Worm (Caenorhabditis elegans): ENCODE measurements around the gene Y51A2B.16.

Y51A2B.16 gene

DNA sequence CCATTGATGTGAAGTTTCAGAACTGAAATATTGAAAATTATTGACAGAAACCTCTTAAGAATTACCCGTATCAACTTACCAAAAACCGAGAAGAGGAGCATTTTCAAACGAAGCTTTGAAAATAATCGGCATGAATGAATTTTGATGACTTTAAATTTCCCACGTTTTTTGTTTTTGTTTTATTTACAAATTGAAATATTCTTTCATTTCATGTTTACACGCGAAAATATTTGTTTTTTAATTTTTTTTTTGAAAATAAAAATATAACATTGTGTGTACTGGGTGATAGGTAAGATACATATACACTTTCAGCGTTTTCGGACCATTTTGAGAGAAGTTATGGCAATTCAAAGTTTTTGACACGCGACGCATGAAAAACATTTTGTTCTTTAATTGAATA lies 2.1 kb downstream of the Y51A2B.16 start, which contains the start of gene Y51A2B.9:
Gene Y51A2B.9, minus strand, starts transcription at position 101 of the 400 bp plus-strand sequence.
- no peak for TF ChIP-seq unc-62 (GFP tag; optimal IDR thresholded peaks at IDR 0.05)

DNA sequence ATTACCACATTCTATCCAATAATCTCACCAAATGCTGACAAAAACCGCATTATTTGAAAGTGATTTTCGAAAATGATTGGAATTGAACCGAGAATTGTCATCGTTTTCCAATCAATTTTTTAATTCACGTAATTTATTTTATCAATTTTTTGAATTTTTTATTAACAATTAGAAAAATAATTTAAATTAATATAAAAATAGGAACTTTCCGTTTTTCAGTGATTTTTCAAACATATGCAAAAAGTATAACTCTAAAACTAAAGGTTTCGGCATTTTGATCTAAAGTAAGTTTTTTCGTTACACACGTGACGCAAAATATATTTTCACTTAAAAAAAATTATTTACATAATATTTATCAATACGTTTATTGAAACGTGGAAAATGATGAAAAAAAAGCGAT lies 3.5 kb downstream of the Y51A2B.16 start, which contains the start of gene Y51A2B.6:
Gene Y51A2B.6, minus strand, starts transcription at position 101 of the 400 bp plus-strand sequence.
- TF ChIP-seq unc-62 (GFP tag; optimal IDR thresholded peaks at IDR 0.05): no peak

DNA sequence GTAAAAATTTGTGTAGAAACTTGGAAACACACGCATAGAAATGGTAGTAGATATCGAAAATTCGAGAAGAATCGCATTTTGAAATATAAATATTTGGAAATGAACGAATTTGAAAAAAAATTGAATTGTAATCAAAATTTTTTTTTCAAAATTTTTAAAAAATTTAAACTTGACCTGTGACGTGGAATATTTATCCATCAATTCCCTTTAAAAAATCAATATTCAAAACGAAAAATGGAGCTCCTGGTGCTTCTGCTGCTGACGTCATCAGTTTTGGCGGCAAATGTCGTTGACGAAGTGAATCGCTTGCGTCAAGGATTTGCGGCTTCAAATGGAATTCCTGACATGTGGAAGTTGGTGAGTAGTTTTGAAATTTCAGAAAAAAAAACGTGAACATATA lies 8.7 kb downstream of the Y51A2B.16 start, which contains the start of the genes Y51A2B.4 and Y51A2B.5:
Gene Y51A2B.4, minus strand, starts transcription at position 101 of the 400 bp plus-strand sequence.
Gene Y51A2B.5, plus strand, starts transcription at position 232 of the 400 bp plus-strand sequence.
- TF ChIP-seq unc-62 (GFP tag; optimal IDR thresholded peaks at IDR 0.05): no peak

DNA sequence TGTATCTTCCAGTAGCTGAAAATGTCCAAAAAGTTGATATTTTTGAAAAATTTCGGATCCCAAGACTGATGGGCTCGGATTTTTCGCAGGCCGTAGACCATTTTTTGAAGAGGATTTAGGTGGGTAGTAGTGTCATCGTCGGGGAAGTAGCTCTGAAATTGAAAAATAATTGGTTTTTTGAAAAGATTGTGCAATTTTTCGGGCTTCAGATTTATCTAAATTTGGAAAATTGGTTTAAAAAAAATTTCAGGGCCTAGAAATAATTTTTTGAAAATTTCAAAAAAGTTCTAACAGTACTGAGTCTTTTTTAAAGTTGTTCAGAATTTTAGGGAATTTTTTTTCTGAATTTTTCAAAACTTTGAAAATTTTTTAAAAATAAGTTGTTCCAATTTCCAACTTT lies 15.1 kb downstream of the Y51A2B.16 start, which contains the start of gene nhr-288:
Gene nhr-288, minus strand, starts transcription at position 101 of the 400 bp plus-strand sequence.
- TF ChIP-seq unc-62 (GFP tag; optimal IDR thresholded peaks at IDR 0.05): no peak

ce11 chrV:18378819-18379218 lies 18.9 kb downstream of the Y51A2B.16 start, which contains the start of gene Y51A2B.8:
TSS of gene Y51A2B.8 (plus strand) at chrV:18379119.
- no peak for TF ChIP-seq unc-62 (GFP tag; optimal IDR thresholded peaks at IDR 0.05)

DNA sequence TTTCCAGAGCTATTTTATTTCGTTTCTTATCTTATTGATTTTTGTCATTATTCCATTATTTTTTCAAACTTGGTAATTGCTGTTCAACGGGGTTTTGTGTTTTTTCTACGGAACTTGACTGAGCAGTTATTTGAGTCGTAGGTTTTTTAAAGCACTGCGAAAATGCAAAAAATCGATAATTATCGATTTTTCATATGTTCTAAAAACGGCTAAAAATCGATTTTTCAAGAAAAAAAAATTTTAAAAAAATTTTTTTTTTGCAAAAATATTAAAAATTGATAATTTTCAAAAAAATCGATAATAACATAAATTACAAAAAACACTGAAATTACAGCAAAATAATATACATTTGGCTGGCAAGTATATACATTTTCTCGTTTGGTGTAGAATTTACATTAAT lies 22.2 kb downstream of the Y51A2B.16 start:
- no peak for TF ChIP-seq unc-62 (GFP tag; optimal IDR thresholded peaks at IDR 0.05)

ce11 chrV:18374194-18374593 lies 23.5 kb downstream of the Y51A2B.16 start, which contains the start of gene Y51A2B.2:
TSS of gene Y51A2B.2 (plus strand) at chrV:18374494.
- no peak for TF ChIP-seq unc-62 (GFP tag; optimal IDR thresholded peaks at IDR 0.05)

ce11 chrV:18371579-18371978 lies 26.1 kb downstream of the Y51A2B.16 start, which contains the start of gene C08E8.4:
TSS of gene C08E8.4 (plus strand) at chrV:18371846.
- TF ChIP-seq unc-62 (GFP tag; optimal IDR thresholded peaks at IDR 0.05): no peak

DNA sequence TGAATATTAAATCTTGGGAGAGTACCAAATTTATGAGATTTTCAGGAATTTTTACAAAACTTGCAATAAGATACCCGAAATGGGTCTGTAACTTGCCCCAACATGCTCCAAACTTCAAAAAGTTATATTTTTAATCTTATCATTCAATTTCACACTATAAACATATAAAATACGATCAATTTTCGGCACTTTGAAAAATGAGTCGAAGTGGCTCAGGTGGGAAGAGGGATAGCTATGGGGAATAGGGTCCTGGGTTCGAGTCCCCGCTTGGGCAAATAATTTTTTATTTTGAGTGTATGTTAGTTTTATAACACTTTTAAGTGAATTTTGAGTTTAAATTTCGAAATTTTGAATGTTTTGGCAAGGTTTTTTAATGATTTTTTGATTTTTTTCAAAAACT lies 26.7 kb downstream of the Y51A2B.16 start:
- no peak for TF ChIP-seq unc-62 (GFP tag; optimal IDR thresholded peaks at IDR 0.05)

DNA sequence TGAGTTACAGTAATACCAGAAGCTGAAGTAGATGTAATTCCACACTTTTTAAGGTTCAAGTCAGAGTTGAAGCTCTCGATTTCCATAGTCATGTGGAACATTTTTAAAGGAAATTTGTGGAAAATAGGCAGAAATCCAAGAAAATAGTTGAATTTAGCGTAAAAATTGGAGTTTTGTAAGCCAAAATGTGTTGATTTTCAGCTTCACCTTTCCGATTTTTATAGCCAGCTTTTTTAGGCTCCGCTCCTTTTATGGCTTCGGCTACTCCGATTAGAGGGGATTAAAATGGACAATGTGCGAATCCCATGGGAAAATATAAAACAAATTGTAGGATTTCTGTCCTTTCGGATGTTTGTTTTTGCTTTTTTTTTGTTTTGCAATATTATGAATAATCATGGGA lies 29.4 kb downstream of the Y51A2B.16 start, which contains the start of gene C08E8.6:
Gene C08E8.6, minus strand, starts transcription at position 101 of the 400 bp plus-strand sequence.
- no peak for TF ChIP-seq unc-62 (GFP tag; optimal IDR thresholded peaks at IDR 0.05)

DNA sequence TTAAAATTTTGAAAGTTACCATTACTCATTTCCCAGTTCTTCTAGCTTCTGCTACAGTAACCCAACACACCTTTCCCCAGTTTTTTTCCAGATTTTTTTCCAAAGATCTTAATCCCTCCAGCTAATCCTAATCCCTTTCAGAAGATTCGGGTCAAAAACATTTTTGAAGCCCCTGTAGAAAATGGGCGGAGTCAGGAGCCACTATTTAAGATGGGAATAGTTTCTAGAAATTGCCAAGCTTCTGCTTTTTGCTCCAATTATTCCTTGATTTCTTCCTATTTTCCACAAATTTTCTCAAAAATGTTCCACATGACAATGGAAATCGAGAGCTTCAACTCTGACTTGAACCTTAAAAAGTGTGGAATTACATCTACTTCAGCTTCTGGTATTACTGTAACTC lies 33.2 kb downstream of the Y51A2B.16 start, which contains the start of gene C08E8.9:
Gene C08E8.9, plus strand, starts transcription at position 301 of the 400 bp plus-strand sequence.
- TF ChIP-seq unc-62 (GFP tag; optimal IDR thresholded peaks at IDR 0.05): no peak

ce11 chrV:18362402-18362801 lies 35.3 kb downstream of the Y51A2B.16 start, which contains the start of gene C08E8.1:
TSS of gene C08E8.1 (minus strand) at chrV:18362502.
- TF ChIP-seq unc-62 (GFP tag; optimal IDR thresholded peaks at IDR 0.05): no peak

DNA sequence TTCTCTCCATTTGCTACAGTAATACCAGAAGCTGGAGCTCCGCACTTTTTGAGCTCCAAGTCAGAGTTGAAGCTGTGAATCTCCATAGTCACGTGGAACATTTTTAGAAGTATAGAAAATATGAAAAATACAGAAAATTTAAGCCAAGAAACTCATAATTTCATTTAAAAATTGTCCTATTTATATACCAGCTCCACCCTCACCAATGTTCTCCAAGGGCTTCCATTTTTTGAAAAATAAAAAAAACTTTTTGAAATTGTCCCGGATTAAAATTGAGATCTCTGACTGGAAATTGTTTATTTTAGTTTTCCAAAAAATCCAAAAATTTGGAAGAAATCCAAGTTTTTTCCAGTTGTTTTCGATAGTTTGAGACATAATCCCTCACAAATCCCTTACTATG lies 37.8 kb downstream of the Y51A2B.16 start, which contains the start of gene C08E8.5:
Gene C08E8.5, minus strand, starts transcription at position 101 of the 400 bp plus-strand sequence.
- TF ChIP-seq unc-62 (GFP tag; optimal IDR thresholded peaks at IDR 0.05): no peak

ce11 chrV:18355742-18356141 lies 42.0 kb downstream of the Y51A2B.16 start, which contains the start of gene C08E8.2:
TSS of gene C08E8.2 (minus strand) at chrV:18355842.
- no peak for TF ChIP-seq unc-62 (GFP tag; optimal IDR thresholded peaks at IDR 0.05)

ce11 chrV:18354299-18354698 lies 43.4 kb downstream of the Y51A2B.16 start:
- TF ChIP-seq unc-62 (GFP tag; optimal IDR thresholded peaks at IDR 0.05): no peak

ce11 chrV:18350721-18351120 lies 47.0 kb downstream of the Y51A2B.16 start, which contains the start of gene C08E8.11:
TSS of gene C08E8.11 (plus strand) at chrV:18351021.
- TF ChIP-seq unc-62 (GFP tag; optimal IDR thresholded peaks at IDR 0.05): no peak

ce11 chrV:18350046-18350445 lies 47.7 kb downstream of the Y51A2B.16 start, which contains the start of gene C08E8.3:
TSS of gene C08E8.3 (plus strand) at chrV:18350129.
- no peak for TF ChIP-seq unc-62 (GFP tag; optimal IDR thresholded peaks at IDR 0.05)

All from whole organism, dauer.